Worm (Caenorhabditis elegans): ENCODE data around the gene Y6G8.8.

- TF ChIP-seq ceh-18 (tag; optimal IDR thresholded peaks at IDR 0.05) (no peak), pha-4 (tag; optimal IDR thresholded peaks at IDR 0.05) (no peak), ref-2 (tag; optimal IDR thresholded peaks at IDR 0.05) (no peak), ceh-6 (GFP tag; optimal IDR thresholded peaks at IDR 0.05) (no peak), ama-1 (optimal IDR thresholded peaks at IDR 0.05) (no peak), pag-3 (tag; optimal IDR thresholded peaks at IDR 0.05; ENCODE audit: borderline replicate concordance) (no peak), madf-2 (tag; optimal IDR thresholded peaks at IDR 0.05) (no peak)
These were observed 39.6 kb downstream of the Y6G8.8 start, which contains the start of gene dgat-2 for ce11 chrV:17660003-17660402.

Data from whole organism, late embryonic.